Worm (Caenorhabditis elegans) whole organism, L4/young adult: ENCODE measurements around the gene ZK632.2.

Experiments
- W03F9.2 ChIP-seq: fragments of 150-350 bp; optimal IDR thresholded peaks from 2 replicates; lab custom pipeline; 2014; ENCODE audit warnings: missing biosample characterization, missing genetic modification characterization
- dao-5 ChIP-seq: sonication (generic microtip); optimal IDR thresholded peaks from 2 replicates; lab custom pipeline; 2016; ENCODE audit warnings: missing genotype, missing genetic modification characterization, moderate library complexity, missing compliant biosample characterization
- him-1 ChIP-seq: sonication (generic microtip); optimal IDR thresholded peaks from 2 replicates; lab custom pipeline; 2016; ENCODE audit warnings: missing genotype, missing genetic modification reagents, missing genetic modification characterization, missing compliant biosample characterization

- TF ChIP-seq him-1 (tag; lab: Kevin White, UChicago) (no peak), W03F9.2 (tag; lab: Kevin White, UChicago) (no peak), dao-5 (tag; lab: Kevin White, UChicago) (no peak)
Measured at ce11 chrIII:9751074-9751473, 47.8 kb upstream of the ZK632.2 start, which contains the start of gene T05G5.5.
